Worm (Caenorhabditis elegans) whole organism, L2 larva: ENCODE measurements around the gene sec-16A.1.

Experiments
- C34F6.9 ChIP-seq: fragments of 150-350 bp; optimal IDR thresholded peaks from 2 replicates; lab custom pipeline; 2014; ENCODE audit warnings: missing biosample characterization, missing genetic modification characterization
- F13H6.1 ChIP-seq: sonication (generic microtip); optimal IDR thresholded peaks from 2 replicates; lab custom pipeline; 2016; ENCODE audit warnings: missing genetic modification characterization, missing compliant biosample characterization
- ZK546.5 ChIP-seq: sonication (generic microtip); optimal IDR thresholded peaks from 2 replicates; lab custom pipeline; 2017; ENCODE audit warnings: missing biosample characterization, missing genetic modification characterization
- aly-2 ChIP-seq: fragments of 150-350 bp; optimal IDR thresholded peaks from 2 replicates; lab custom pipeline; 2014; ENCODE audit warnings: missing biosample characterization, missing genetic modification characterization
- blmp-1 ChIP-seq: sonication (generic microtip); optimal IDR thresholded peaks from 2 replicates; lab custom pipeline; 2017; ENCODE audit warnings: missing genetic modification characterization, mild to moderate bottlenecking, missing compliant biosample characterization, antibody characterized with exemption, moderate library complexity; ENCODE audit not compliant: insufficient read depth
- ceh-16 ChIP-seq: fragments of 150-350 bp; optimal IDR thresholded peaks from 2 replicates; lab custom pipeline; 2014; ENCODE audit warnings: missing biosample characterization, missing genetic modification characterization
- crh-2 ChIP-seq: sonication (generic microtip); optimal IDR thresholded peaks from 2 replicates; lab custom pipeline; 2017; ENCODE audit warnings: missing biosample characterization, missing genetic modification characterization
- dmd-4 ChIP-seq: sonication (generic microtip); optimal IDR thresholded peaks from 2 replicates; lab custom pipeline; 2017; ENCODE audit warnings: missing biosample characterization, missing genetic modification characterization
- egl-27 ChIP-seq: sonication (generic microtip); optimal IDR thresholded peaks from 3 replicates; lab custom pipeline; 2017; ENCODE audit warnings: missing biosample characterization, missing genetic modification reagents, missing genetic modification characterization
- elt-1 ChIP-seq: fragments of 150-350 bp; optimal IDR thresholded peaks from 2 replicates; lab custom pipeline; 2014; ENCODE audit warnings: missing biosample characterization, missing genetic modification characterization
- elt-3 ChIP-seq: sonication (generic microtip); optimal IDR thresholded peaks from 2 replicates; lab custom pipeline; 2017; ENCODE audit warnings: missing biosample characterization, missing genetic modification characterization
- gmeb-1 ChIP-seq: fragments of 150-350 bp; optimal IDR thresholded peaks from 2 replicates; lab custom pipeline; 2014; ENCODE audit warnings: missing biosample characterization, missing genetic modification characterization
- lin-11 ChIP-seq: fragments of 150-350 bp; sonication (generic microtip); optimal IDR thresholded peaks from 2 replicates; lab custom pipeline; 2014; ENCODE audit warnings: missing biosample characterization, missing genetic modification characterization, inconsistent platforms, mixed read lengths
- lin-13 ChIP-seq: fragments of 150-350 bp; optimal IDR thresholded peaks from 2 replicates; lab custom pipeline; 2014; ENCODE audit warnings: missing biosample characterization, missing genetic modification reagents, missing genetic modification characterization
- lin-39 ChIP-seq: fragments of 150-350 bp; optimal IDR thresholded peaks from 2 replicates; lab custom pipeline; 2014; ENCODE audit warnings: missing biosample characterization, missing genetic modification reagents, missing genetic modification characterization
- lsy-2 ChIP-seq, 2 experiments: fragments of 150-350 bp in 1 of 2; sonication (generic microtip) in 1 of 2; optimal IDR thresholded peaks; 2 replicates each; lab custom pipeline; 2014 to 2017; ENCODE audit warnings: missing biosample characterization in 2 of 2, missing genetic modification characterization in 2 of 2
- mab-5 ChIP-seq: fragments of 150-350 bp; optimal IDR thresholded peaks from 2 replicates; lab custom pipeline; 2014; ENCODE audit warnings: missing biosample characterization, missing genetic modification characterization
- nhr-10 ChIP-seq: sonication (generic microtip); optimal IDR thresholded peaks from 2 replicates; lab custom pipeline; 2017; ENCODE audit warnings: missing biosample characterization, missing genetic modification characterization
- nhr-12 ChIP-seq: fragments of 150-350 bp; optimal IDR thresholded peaks from 2 replicates; lab custom pipeline; 2014; ENCODE audit warnings: missing biosample characterization, missing genetic modification characterization
- nhr-129 ChIP-seq: fragments of 150-350 bp; optimal IDR thresholded peaks from 2 replicates; lab custom pipeline; 2014; ENCODE audit warnings: missing biosample characterization, missing genetic modification characterization
- nhr-23 ChIP-seq: fragments of 150-350 bp; optimal IDR thresholded peaks from 2 replicates; lab custom pipeline; 2014; ENCODE audit warnings: missing biosample characterization, missing genetic modification reagents, missing genetic modification characterization
- nhr-237 ChIP-seq: fragments of 150-350 bp; optimal IDR thresholded peaks from 2 replicates; lab custom pipeline; 2014; ENCODE audit warnings: missing biosample characterization, missing genetic modification characterization
- nhr-25 ChIP-seq: fragments of 150-350 bp; sonication (generic microtip); optimal IDR thresholded peaks from 3 replicates; lab custom pipeline; 2014; ENCODE audit warnings: missing biosample characterization, missing genetic modification characterization
- nhr-6 ChIP-seq: fragments of 150-350 bp; optimal IDR thresholded peaks from 2 replicates; lab custom pipeline; 2014; ENCODE audit warnings: missing biosample characterization, missing genetic modification characterization
- peb-1 ChIP-seq: fragments of 150-350 bp; optimal IDR thresholded peaks from 2 replicates; lab custom pipeline; 2014; ENCODE audit warnings: missing biosample characterization, missing genetic modification characterization
- skn-1 ChIP-seq: sonication (generic microtip); optimal IDR thresholded peaks from 2 replicates; lab custom pipeline; 2017; ENCODE audit warnings: missing biosample characterization, missing genetic modification characterization
- sma-3 ChIP-seq: sonication (generic microtip); optimal IDR thresholded peaks from 2 replicates; lab custom pipeline; 2016; ENCODE audit warnings: missing genetic modification reagents, missing genetic modification characterization, missing compliant biosample characterization
- sma-9 ChIP-seq, 2 experiments: fragments of 150-350 bp in 1 of 2; sonication (generic microtip) in 1 of 2; optimal IDR thresholded peaks; 2 replicates each; lab custom pipeline; 2014 to 2016; ENCODE audit warnings: missing genetic modification characterization in 2 of 2, mild to moderate bottlenecking in 1 of 2, missing biosample characterization in 1 of 2, missing compliant biosample characterization in 1 of 2, missing genetic modification reagents in 1 of 2, moderate library complexity in 1 of 2
- snpc-4 ChIP-seq: fragments of 150-350 bp; optimal IDR thresholded peaks from 2 replicates; lab custom pipeline; 2014; ENCODE audit warnings: missing biosample characterization, missing genetic modification characterization
- unc-39 ChIP-seq: fragments of 150-350 bp; optimal IDR thresholded peaks from 2 replicates; lab custom pipeline; 2014; ENCODE audit warnings: missing biosample characterization, missing genetic modification characterization
- unc-55 ChIP-seq: fragments of 150-350 bp; sonication (generic microtip); optimal IDR thresholded peaks from 3 replicates; lab custom pipeline; 2014; ENCODE audit warnings: missing biosample characterization, missing genetic modification reagents, missing genetic modification characterization
- unc-62 ChIP-seq: fragments of 150-350 bp; optimal IDR thresholded peaks from 2 replicates; lab custom pipeline; 2014; ENCODE audit warnings: missing biosample characterization, missing genetic modification reagents, missing genetic modification characterization
- zag-1 ChIP-seq: fragments of 150-350 bp; optimal IDR thresholded peaks from 2 replicates; lab custom pipeline; 2014; ENCODE audit warnings: missing biosample characterization, missing genetic modification characterization
- ztf-1 ChIP-seq: fragments of 200-800 bp; sonication (Bioruptor generic); conservative IDR thresholded peaks from 2 replicates; pipeline ENCODE4 v1.3.6; 2022; ENCODE audit warnings: missing genetic modification characterization, missing compliant biosample characterization
- ztf-11 ChIP-seq: sonication (generic microtip); optimal IDR thresholded peaks from 2 replicates; lab custom pipeline; 2017; ENCODE audit warnings: missing biosample characterization, missing genetic modification characterization
- ztf-4 ChIP-seq: fragments of 150-350 bp; optimal IDR thresholded peaks from 2 replicates; lab custom pipeline; 2014; ENCODE audit warnings: missing biosample characterization, missing genetic modification characterization

Gene sec-16A.1

DNA sequence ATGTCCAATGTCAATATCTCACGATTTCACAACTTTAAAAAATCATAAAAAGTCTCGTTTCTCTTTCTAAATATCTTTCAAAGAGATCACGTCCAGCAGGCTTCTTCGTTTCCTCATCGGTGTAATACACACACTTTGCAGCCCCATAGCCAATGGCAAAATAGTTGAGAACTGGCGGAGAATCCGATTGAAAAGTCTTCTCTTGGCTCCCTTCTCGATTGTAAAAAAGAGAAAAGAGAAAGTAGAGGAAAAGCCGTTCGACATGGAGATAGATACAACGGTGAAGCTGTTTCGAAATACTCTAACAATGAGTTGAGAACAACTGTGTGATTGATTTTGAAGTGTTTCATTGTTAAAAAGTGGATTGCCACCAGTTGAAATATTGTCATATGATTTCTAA lies 26.1 kb downstream of the sec-16A.1 start:
- no peak for TF ChIP-seq ztf-1 (GFP tag; lab: Robert Waterston, UW)
- peak in 1 of 2 experiments; percentile 27 for TF ChIP-seq lsy-2 (tag; optimal IDR thresholded peaks at IDR 0.05; lab: Kevin White, UChicago)
- peak; percentile 50 for TF ChIP-seq nhr-129 (tag; lab: Kevin White, UChicago)
- peak; percentile 54 for TF ChIP-seq C34F6.9
- TF ChIP-seq F13H6.1 (tag; lab: Kevin White, UChicago): peak; percentile 18
- no peak for TF ChIP-seq ztf-4 (tag; lab: Kevin White, UChicago)

- TF ChIP-seq sma-9 (GFP tag; optimal IDR thresholded peaks at IDR 0.05; lab: Kevin White, UChicago) (no peak), sma-9 (tag; optimal IDR thresholded peaks at IDR 0.05; lab: Kevin White, UChicago) (no peak), nhr-129 (tag; lab: Kevin White, UChicago) (peak; percentile 69), ZK546.5 (no peak), lin-39 (tag; lab: Kevin White, UChicago) (no peak), lsy-2 (tag; optimal IDR thresholded peaks at IDR 0.05; lab: Kevin White, UChicago) (peak in 1 of 2 experiments; percentile 20)
Measured at ce11 chrIII:9152950-9153349, 27.3 kb downstream of the sec-16A.1 start.

ce11 chrIII:9153809-9154208 lies 28.2 kb downstream of the sec-16A.1 start, which contains the start of gene nhl-1:
Gene nhl-1 (minus strand): TSS chrIII:9153909.
- no peak for TF ChIP-seq lin-11 (tag; lab: Kevin White, UChicago)
- TF ChIP-seq skn-1 (tag; lab: Kevin White, UChicago): no peak
- no peak for TF ChIP-seq nhr-25
- no peak for TF ChIP-seq egl-27
- no peak for TF ChIP-seq nhr-237
- TF ChIP-seq dmd-4 (tag; lab: Kevin White, UChicago): no peak
- no peak for TF ChIP-seq sma-3 (GFP tag; lab: Kevin White, UChicago)
- TF ChIP-seq lin-39 (tag; lab: Kevin White, UChicago): no peak
- TF ChIP-seq nhr-129 (tag; lab: Kevin White, UChicago): no peak
- no peak for TF ChIP-seq crh-2 (tag; lab: Kevin White, UChicago)
- TF ChIP-seq unc-55 (GFP tag; lab: Kevin White, UChicago): no peak
- no peak for TF ChIP-seq lin-13 (GFP tag; lab: Kevin White, UChicago)
- TF ChIP-seq zag-1 (tag; lab: Kevin White, UChicago): no peak
- no peak for TF ChIP-seq unc-62
- no peak for TF ChIP-seq aly-2 (tag; lab: Kevin White, UChicago)
- no peak for TF ChIP-seq ztf-1 (GFP tag; lab: Robert Waterston, UW)
- no peak for TF ChIP-seq blmp-1

DNA sequence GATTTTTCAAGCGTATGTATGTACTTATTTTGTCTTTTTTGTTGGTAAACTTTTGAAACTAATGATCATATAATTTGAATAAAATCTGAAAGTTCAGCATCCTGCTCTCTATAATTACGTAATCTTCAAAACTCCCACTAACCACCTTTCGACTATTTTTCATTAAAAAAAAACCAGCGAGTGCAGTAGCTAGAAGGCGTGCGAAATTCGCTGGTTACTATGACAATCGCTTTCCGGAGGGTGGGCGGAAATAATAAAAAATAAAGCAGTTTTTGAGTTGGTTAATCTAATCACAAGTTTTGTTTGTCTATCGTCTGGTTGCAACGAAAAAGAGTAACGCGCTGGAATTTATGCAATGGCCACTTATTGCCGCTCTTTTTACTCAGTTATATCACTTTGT lies 29.1 kb downstream of the sec-16A.1 start, which contains the start of gene irld-34:
TSS of gene irld-34 (plus strand) at position 301 of the 400 bp plus-strand sequence.
- no peak for TF ChIP-seq egl-27
- no peak for TF ChIP-seq F13H6.1 (tag; lab: Kevin White, UChicago)
- no peak for TF ChIP-seq nhr-10 (tag; lab: Kevin White, UChicago)
- TF ChIP-seq ztf-11 (tag; lab: Kevin White, UChicago): no peak
- no peak for TF ChIP-seq snpc-4 (tag; lab: Kevin White, UChicago)
- no peak for TF ChIP-seq sma-9 (GFP tag; optimal IDR thresholded peaks at IDR 0.05; lab: Kevin White, UChicago)
- TF ChIP-seq sma-9 (tag; optimal IDR thresholded peaks at IDR 0.05; lab: Kevin White, UChicago): no peak
- TF ChIP-seq unc-62: no peak
- no peak for TF ChIP-seq gmeb-1 (tag; lab: Kevin White, UChicago)
- no peak for TF ChIP-seq dmd-4 (tag; lab: Kevin White, UChicago)
- TF ChIP-seq unc-39 (tag; lab: Kevin White, UChicago): no peak
- no peak for TF ChIP-seq elt-1
- TF ChIP-seq mab-5 (tag; lab: Kevin White, UChicago): no peak
- TF ChIP-seq, all 48 proteins: peak for 0

DNA sequence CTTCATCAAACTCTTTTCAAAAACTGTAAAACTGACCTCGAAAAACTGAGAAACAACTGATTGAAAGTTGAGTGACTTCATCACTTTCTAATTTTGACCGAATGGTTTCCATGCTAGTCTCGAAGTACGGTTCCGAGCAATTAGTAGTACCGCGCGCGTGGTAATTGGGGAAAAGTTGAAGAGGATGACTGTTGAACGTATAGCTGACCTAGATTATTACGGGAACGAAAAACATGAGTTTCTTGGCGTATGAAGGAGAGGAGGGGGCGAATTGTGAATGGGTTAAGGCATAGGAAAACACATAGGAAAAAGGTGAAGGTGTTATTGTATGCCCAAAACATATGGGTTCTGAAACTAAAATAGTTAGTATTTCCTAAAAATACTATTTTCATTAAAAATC lies 35.9 kb downstream of the sec-16A.1 start, which contains the start of gene ptr-9:
TSS of gene ptr-9 (minus strand) at position 101 of the 400 bp plus-strand sequence.
- no peak for TF ChIP-seq peb-1
- TF ChIP-seq F13H6.1 (tag; lab: Kevin White, UChicago): no peak
- no peak for TF ChIP-seq sma-9 (GFP tag; optimal IDR thresholded peaks at IDR 0.05; lab: Kevin White, UChicago)
- no peak for TF ChIP-seq sma-9 (tag; optimal IDR thresholded peaks at IDR 0.05; lab: Kevin White, UChicago)
- no peak for TF ChIP-seq nhr-23 (tag; lab: Kevin White, UChicago)
- no peak for TF ChIP-seq egl-27
- no peak for TF ChIP-seq nhr-12 (tag; lab: Kevin White, UChicago)
- TF ChIP-seq unc-39 (tag; lab: Kevin White, UChicago): no peak
- no peak for TF ChIP-seq aly-2 (tag; lab: Kevin White, UChicago)
- no peak for TF ChIP-seq ceh-16
- TF ChIP-seq nhr-129 (tag; lab: Kevin White, UChicago): no peak
- no peak for TF ChIP-seq nhr-25
- TF ChIP-seq nhr-237: no peak
- TF ChIP-seq elt-3 (tag; lab: Kevin White, UChicago): no peak
- TF ChIP-seq nhr-6 (tag; lab: Kevin White, UChicago): no peak
- TF ChIP-seq skn-1 (tag; lab: Kevin White, UChicago): no peak
- no peak for TF ChIP-seq lsy-2 (tag; optimal IDR thresholded peaks at IDR 0.05; lab: Kevin White, UChicago)
